Worm (Caenorhabditis elegans) whole organism, mixed stage, embryonic: ENCODE measurements around the gene K11H12.6.

ENCODE experiments used
- ceh-43 ChIP-seq: fragments of 200-800 bp; sonication (Bioruptor generic); optimal IDR thresholded peaks from 2 replicates; lab custom pipeline; 2018; ENCODE audit warnings: mild to moderate bottlenecking, missing genetic modification characterization, moderate library complexity, missing compliant biosample characterization
- ces-1 ChIP-seq: fragments of 150-350 bp; optimal IDR thresholded peaks from 2 replicates; lab custom pipeline; 2014; ENCODE audit warnings: missing biosample characterization, missing genetic modification reagents, missing genetic modification characterization
- drap-1 ChIP-seq: fragments of 200-800 bp; sonication (Bioruptor generic); optimal IDR thresholded peaks from 3 replicates; lab custom pipeline; 2018; ENCODE audit warnings: mild to moderate bottlenecking, missing genetic modification characterization, missing compliant biosample characterization
- elt-3 ChIP-seq: fragments of 150-350 bp; optimal IDR thresholded peaks from 2 replicates; lab custom pipeline; 2014; ENCODE audit warnings: missing biosample characterization, missing genetic modification characterization
- flh-1 ChIP-seq: fragments of 200-800 bp; sonication (Bioruptor generic); optimal IDR thresholded peaks from 2 replicates; lab custom pipeline; 2018; ENCODE audit warnings: mild to moderate bottlenecking, missing genetic modification characterization, moderate library complexity, missing compliant biosample characterization
- hlh-1 ChIP-seq: fragments of 150-350 bp; optimal IDR thresholded peaks from 2 replicates; lab custom pipeline; 2014; ENCODE audit warnings: missing biosample characterization, missing genetic modification reagents, missing genetic modification characterization
- lin-13 ChIP-seq: fragments of 150-350 bp; optimal IDR thresholded peaks from 2 replicates; lab custom pipeline; 2014; ENCODE audit warnings: missing biosample characterization, missing genetic modification characterization
- nhr-12 ChIP-seq: fragments of 150-350 bp; optimal IDR thresholded peaks from 2 replicates; lab custom pipeline; 2014; ENCODE audit warnings: missing biosample characterization, missing genetic modification characterization
- nhr-237 ChIP-seq: fragments of 150-350 bp; optimal IDR thresholded peaks from 2 replicates; lab custom pipeline; 2014; ENCODE audit warnings: missing biosample characterization, missing genetic modification characterization
- snpc-4 ChIP-seq: fragments of 150-350 bp; optimal IDR thresholded peaks from 2 replicates; lab custom pipeline; 2014; ENCODE audit warnings: missing biosample characterization, missing genetic modification characterization
- unc-39 ChIP-seq: fragments of 150-350 bp; optimal IDR thresholded peaks from 2 replicates; lab custom pipeline; 2014; ENCODE audit warnings: missing biosample characterization, missing genetic modification characterization
- unc-62 ChIP-seq: fragments of 150-350 bp; optimal IDR thresholded peaks from 2 replicates; lab custom pipeline; 2014; ENCODE audit warnings: missing biosample characterization, missing genetic modification reagents, missing genetic modification characterization

ce11 chrIV:673313-673712 lies 6.2 kb downstream of the K11H12.6 start, which contains the start of gene K11H12.3:
- TF ChIP-seq ces-1 (GFP tag; lab: Kevin White, UChicago) (no peak), lin-13 (no peak), elt-3 (tag; lab: Kevin White, UChicago) (no peak), unc-62 (GFP tag; lab: Kevin White, UChicago) (no peak), snpc-4 (tag; lab: Kevin White, UChicago) (no peak), flh-1 (GFP tag; lab: Kevin White, UChicago) (no peak), nhr-12 (tag; lab: Kevin White, UChicago) (no peak), nhr-237 (tag; lab: Kevin White, UChicago) (no peak), ceh-43 (GFP tag; lab: Kevin White, UChicago) (no peak), unc-39 (tag; lab: Kevin White, UChicago) (no peak), drap-1 (GFP tag; lab: Kevin White, UChicago) (no peak), hlh-1 (tag; lab: Kevin White, UChicago) (no peak)
